Fruit fly (Drosophila melanogaster) whole organism, wandering third instar larva: ENCODE results near the gene Eaat2.

ENCODE experiments used
- CrebA ChIP-seq: fragments of 200-800 bp; sonication (Bioruptor generic); optimal IDR thresholded peaks from 2 replicates; lab custom pipeline; 2016; ENCODE audit warnings: missing biosample characterization, mild to moderate bottlenecking, missing genetic modification characterization, borderline replicate concordance
- Dfd ChIP-seq: fragments of >200 bp; optimal IDR thresholded peaks from 2 replicates; lab custom pipeline; 2017; ENCODE audit warnings: missing biosample characterization, missing genetic modification characterization
- Myc ChIP-seq: fragments of >200 bp; optimal IDR thresholded peaks from 2 replicates; lab custom pipeline; 2017
- N ChIP-seq: fragments of >200 bp; optimal IDR thresholded peaks from 2 replicates; lab custom pipeline; 2018; ENCODE audit warnings: missing biosample characterization, missing external identifiers, missing genetic modification characterization
- OdsH ChIP-seq: fragments of 200-800 bp; sonication (Bioruptor generic); optimal IDR thresholded peaks from 2 replicates; lab custom pipeline; 2016; ENCODE audit warnings: missing biosample characterization, mild to moderate bottlenecking, missing genetic modification characterization
- Rel ChIP-seq, 2 experiments: fragments of 200-800 bp; sonication (Bioruptor generic) in 1 of 2; optimal IDR thresholded peaks; 2 replicates in 1 of 2; 3 replicates in 1 of 2; lab custom pipeline; 2016 to 2019; ENCODE audit warnings: mild to moderate bottlenecking in 2 of 2, missing biosample characterization in 2 of 2, missing genetic modification characterization in 2 of 2, moderate library complexity in 1 of 2
- brk ChIP-seq: fragments of 200-800 bp; sonication (Bioruptor generic); optimal IDR thresholded peaks from 2 replicates; lab custom pipeline; 2016; ENCODE audit warnings: missing biosample characterization, mild to moderate bottlenecking, missing genetic modification characterization
- fru ChIP-seq: fragments of 200-800 bp; sonication (Bioruptor generic); optimal IDR thresholded peaks from 3 replicates; lab custom pipeline; 2016; ENCODE audit warnings: missing biosample characterization, mild to moderate bottlenecking, missing genetic modification characterization
- h ChIP-seq: fragments of 200-800 bp; sonication (Bioruptor generic); optimal IDR thresholded peaks from 3 replicates; lab custom pipeline; 2016; ENCODE audit warnings: missing biosample characterization, mild to moderate bottlenecking, missing genetic modification characterization
- pan ChIP-seq: fragments of >200 bp; optimal IDR thresholded peaks from 2 replicates; lab custom pipeline; 2017
- psq ChIP-seq: fragments of 200-800 bp; sonication (Bioruptor generic); optimal IDR thresholded peaks from 3 replicates; lab custom pipeline; 2017; ENCODE audit warnings: missing biosample characterization, mild to moderate bottlenecking, missing genetic modification characterization, moderate library complexity
- usp ChIP-seq: fragments of >200 bp; optimal IDR thresholded peaks from 2 replicates; lab custom pipeline; 2017; ENCODE audit warnings: missing biosample characterization, missing genetic modification characterization

DNA sequence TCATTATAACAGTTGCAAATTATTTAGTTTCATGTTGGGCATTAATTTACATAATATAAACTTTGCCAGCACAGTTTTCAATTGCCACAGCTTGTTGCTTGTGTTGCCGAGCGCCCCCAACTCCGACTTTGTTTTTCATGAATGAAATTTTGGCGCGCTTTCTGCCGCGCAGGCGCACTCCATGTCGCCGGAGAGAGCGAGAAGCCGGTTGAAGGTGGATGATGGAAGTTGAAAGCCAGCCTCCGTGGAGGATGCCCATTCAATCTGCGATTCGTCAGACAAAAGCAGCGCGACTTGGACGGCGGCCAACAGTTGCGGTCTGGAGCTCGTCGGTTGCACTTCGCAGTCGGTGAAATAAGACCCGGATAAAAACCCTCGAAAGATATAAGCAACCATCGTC, 6.1 kb upstream of the Eaat2 start:
- no peak for TF ChIP-seq psq (GFP tag; lab: Kevin White, UChicago)
- no peak for TF ChIP-seq h (GFP tag; lab: Kevin White, UChicago)
- no peak for TF ChIP-seq Myc (lab: Kevin White, UChicago)
- no peak for TF ChIP-seq brk (GFP tag; lab: Kevin White, UChicago)
- no peak for TF ChIP-seq CrebA (GFP tag; lab: Kevin White, UChicago)
- no peak for TF ChIP-seq pan
- no peak for TF ChIP-seq Rel (GFP tag; optimal IDR thresholded peaks at IDR 0.05; lab: Kevin White, UChicago)
- TF ChIP-seq Rel (tag; optimal IDR thresholded peaks at IDR 0.05; lab: Kevin White, UChicago): no peak
- TF ChIP-seq fru (GFP tag; lab: Kevin White, UChicago): no peak
- TF ChIP-seq Dfd (GFP tag; lab: Kevin White, UChicago): no peak
- no peak for TF ChIP-seq usp (GFP tag; lab: Kevin White, UChicago)
- no peak for TF ChIP-seq OdsH (GFP tag; lab: Kevin White, UChicago)
- no peak for TF ChIP-seq N (GFP tag; lab: Kevin White, UChicago)
